Worm (Caenorhabditis elegans) whole organism, early embryonic: ENCODE results near the gene C47D12.4.

ENCODE experiments used
- B0310.2 ChIP-seq: sonication (generic microtip); optimal IDR thresholded peaks from 2 replicates; lab custom pipeline; 2016; ENCODE audit warnings: mild to moderate bottlenecking, missing genetic modification characterization, missing compliant biosample characterization
- F13C5.2 ChIP-seq: sonication (generic microtip); optimal IDR thresholded peaks from 2 replicates; lab custom pipeline; 2017; ENCODE audit warnings: mild to moderate bottlenecking, missing genetic modification characterization, inconsistent platforms, missing compliant biosample characterization
- ama-1 ChIP-seq: fragments of 150-350 bp; optimal IDR thresholded peaks from 2 replicates; lab custom pipeline; 2014
- flt-1 ChIP-seq: fragments of 200-800 bp; sonication (Bioruptor generic); IDR thresholded peaks from 2 replicates; pipeline ENCODE4 v1.3.6; 2022; ENCODE audit warnings: missing genetic modification characterization, missing compliant biosample characterization
- hmg-4 ChIP-seq: fragments of 200-800 bp; sonication (Bioruptor generic); optimal IDR thresholded peaks from 2 replicates; lab custom pipeline; 2018; ENCODE audit warnings: mild to moderate bottlenecking, missing genetic modification characterization, missing compliant biosample characterization
- hnd-1 ChIP-seq: sonication (generic microtip); optimal IDR thresholded peaks from 2 replicates; lab custom pipeline; 2016; ENCODE audit warnings: missing genetic modification characterization, missing compliant biosample characterization
- scrt-1 ChIP-seq: fragments of 200-800 bp; sonication (Bioruptor generic); IDR thresholded peaks from 2 replicates; pipeline ENCODE4 v1.3.6; 2022; ENCODE audit warnings: missing genetic modification characterization, missing compliant biosample characterization

DNA sequence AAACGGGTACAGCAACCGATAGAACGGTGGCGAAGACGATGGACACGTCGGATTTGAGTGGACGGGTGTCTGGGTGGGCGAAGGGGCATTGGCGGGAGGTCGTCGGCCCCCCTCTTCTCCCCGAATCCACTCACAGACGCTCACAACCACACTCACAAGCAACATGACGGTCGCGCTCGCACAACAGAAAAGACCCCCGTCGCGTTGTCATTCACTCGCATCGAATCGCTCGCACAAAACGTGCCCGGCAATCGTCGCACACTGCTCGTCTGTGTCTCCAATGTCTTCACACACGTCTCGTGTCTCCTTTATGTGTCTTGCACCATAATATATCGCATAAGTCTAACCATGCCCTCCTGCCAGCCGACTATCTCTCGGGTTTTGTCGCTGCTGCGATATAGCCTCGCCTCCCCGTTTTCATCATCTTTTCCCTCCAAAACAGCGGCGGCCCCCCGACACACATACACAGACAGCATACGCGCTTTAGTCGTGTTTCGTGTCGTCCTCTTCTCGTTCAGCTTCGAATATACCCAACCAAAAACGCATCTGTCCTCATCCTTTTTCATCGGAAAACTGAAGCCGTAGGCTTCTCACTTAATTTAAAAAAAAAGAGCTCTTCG is 47.4 kb upstream of the C47D12.4 start:
- TF ChIP-seq B0310.2 (tag; lab: Kevin White, UChicago) (peak; percentile 66), ama-1 (lab: Kevin White, UChicago) (no peak), flt-1 (peak; percentile 4; the same call in 1 of the 2 replicates), F13C5.2 (peak; percentile 23), hmg-4 (peak; percentile 90), hnd-1 (no peak), scrt-1 (GFP tag; lab: Robert Waterston, UW) (0 out of 2 replicates have a peak, but pooled peaks have one; percentile 50)
